Worm (Caenorhabditis elegans): ENCODE data around the gene gst-32.

gst-32 gene

ce11 chrII:15130512-15130911 lies 47.9 kb downstream of the gst-32 start, which contains the start of gene Y53F4B.62:
Gene Y53F4B.62 (minus strand): TSS chrII:15130612.
- no peak for TF ChIP-seq ceh-6 (GFP tag; optimal IDR thresholded peaks at IDR 0.05)
- TF ChIP-seq ceh-14 (tag; optimal IDR thresholded peaks at IDR 0.05), result no peak
- TF ChIP-seq fax-1 (tag; optimal IDR thresholded peaks at IDR 0.05), result no peak
- TF ChIP-seq rnt-1 (tag; optimal IDR thresholded peaks at IDR 0.05), result no peak
- TF ChIP-seq K09A11.1 (tag; optimal IDR thresholded peaks at IDR 0.05; ENCODE audit: insufficient read depth), result no peak
- no peak for TF ChIP-seq sox-4 (tag; optimal IDR thresholded peaks at IDR 0.05)
- no peak for TF ChIP-seq hlh-30 (tag; optimal IDR thresholded peaks at IDR 0.05; ENCODE audit: insufficient read depth)
- no peak for TF ChIP-seq hlh-8 (tag; optimal IDR thresholded peaks at IDR 0.05)
- no peak for TF ChIP-seq pag-3 (tag; optimal IDR thresholded peaks at IDR 0.05; ENCODE audit: borderline replicate concordance)
- no peak for TF ChIP-seq ets-4 (tag; optimal IDR thresholded peaks at IDR 0.05)
- TF ChIP-seq sox-2 (GFP tag; IDR thresholded peaks at IDR 0.05), result no peak
- TF ChIP-seq sdc-2 (tag; optimal IDR thresholded peaks at IDR 0.05), result no peak
- TF ChIP-seq npax-4 (tag; optimal IDR thresholded peaks at IDR 0.05), result no peak
- TF ChIP-seq ceh-22 (tag; optimal IDR thresholded peaks at IDR 0.05), result no peak
- no peak for TF ChIP-seq syd-9 (tag; optimal IDR thresholded peaks at IDR 0.05)
- no peak for TF ChIP-seq pqm-1 (tag; optimal IDR thresholded peaks at IDR 0.05)
- TF ChIP-seq T23F11.4 (GFP tag; optimal IDR thresholded peaks at IDR 0.05), result no peak
- TF ChIP-seq dve-1 (tag; optimal IDR thresholded peaks at IDR 0.05), result no peak
- TF ChIP-seq ceh-30 (tag; optimal IDR thresholded peaks at IDR 0.05), result no peak

Measured in whole organism, late embryonic.